Worm (Caenorhabditis elegans): ENCODE results near the gene C36E6.8.

DNA sequence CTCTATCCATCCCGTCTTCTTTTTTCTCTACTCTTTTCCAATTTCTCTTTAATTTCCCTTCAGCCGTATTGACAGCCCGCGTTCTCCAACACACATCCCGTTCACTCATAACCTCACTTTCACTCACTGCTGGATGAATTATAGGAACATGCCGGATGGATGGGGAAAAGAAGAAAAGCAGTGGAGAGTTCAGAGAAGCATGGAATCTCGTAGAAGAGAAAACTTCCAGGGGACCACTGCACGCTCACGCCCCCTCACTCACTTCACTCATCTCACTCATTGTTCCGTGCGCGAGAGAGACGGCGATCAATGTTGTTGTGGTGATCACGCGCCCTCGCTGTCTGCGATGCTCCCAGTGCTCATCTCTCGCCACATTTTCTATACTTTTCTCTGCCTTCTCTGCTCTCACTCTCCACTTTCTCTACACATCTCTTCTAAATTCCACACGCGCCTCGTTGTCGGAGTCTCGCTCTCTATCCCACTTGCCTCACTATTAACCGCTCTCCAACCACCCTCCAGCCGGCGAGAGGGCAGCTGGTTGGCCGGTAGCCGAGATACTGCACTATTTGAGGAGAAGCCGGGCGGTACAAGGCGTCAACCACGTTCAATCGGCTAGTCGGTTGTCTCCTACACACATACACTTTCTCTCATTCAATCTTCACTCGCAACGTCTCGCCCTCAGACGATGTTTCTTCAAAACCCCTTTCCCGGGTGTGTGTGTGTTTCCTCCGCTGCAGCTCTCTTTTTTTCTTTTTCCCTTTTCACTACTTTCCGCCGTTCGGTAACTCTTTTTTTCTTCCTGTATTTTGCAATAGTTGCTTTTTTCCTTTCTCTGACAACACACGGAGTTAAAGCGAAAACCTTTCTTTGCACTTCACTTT is 41.4 kb downstream of the C36E6.8 start:
- TF ChIP-seq aly-1 (tag; optimal IDR thresholded peaks at IDR 0.05) (peak; percentile 67), B0310.2 (tag; optimal IDR thresholded peaks at IDR 0.05) (no peak), tbx-37 (GFP tag; conservative IDR thresholded peaks at IDR 0.05) (no peak)
